Fruit fly (Drosophila melanogaster): ENCODE results near the gene CG7920.

CG7920 gene

DNA sequence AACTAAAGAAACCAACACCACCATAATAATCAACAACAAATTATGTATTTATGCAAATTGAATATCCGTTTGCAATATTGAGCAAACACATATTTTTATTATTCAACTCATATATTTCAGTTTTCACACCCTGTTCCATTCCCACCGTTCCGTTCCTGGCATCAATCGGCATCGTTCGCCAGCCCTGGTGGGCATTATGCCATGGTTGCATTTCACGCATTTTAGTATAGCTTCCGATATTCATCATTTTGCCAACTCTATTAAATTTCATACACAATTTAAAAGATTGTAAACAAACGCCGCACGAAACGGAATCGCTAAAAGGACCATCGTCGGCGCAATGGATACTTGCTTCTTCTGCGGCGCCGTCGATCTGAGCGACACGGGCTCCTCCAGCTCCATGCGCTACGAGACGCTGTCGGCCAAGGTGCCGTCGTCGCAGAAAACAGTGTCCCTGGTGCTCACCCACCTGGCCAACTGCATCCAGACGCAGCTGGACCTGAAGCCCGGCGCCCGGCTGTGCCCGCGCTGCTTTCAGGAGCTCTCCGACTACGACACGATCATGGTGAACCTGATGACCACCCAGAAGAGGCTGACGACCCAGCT lies 28.2 kb upstream of the CG7920 start, which contains the start of gene Sry-delta (continued):
- TF ChIP-seq dm (GFP tag; optimal IDR thresholded peaks at IDR 0.05) (peak; percentile 82), Lim3 (GFP tag; IDR thresholded peaks at IDR 0.05) (no peak), CG16779 (GFP tag; IDR thresholded peaks at IDR 0.05) (peak; percentile 68), pita (GFP tag; optimal IDR thresholded peaks at IDR 0.05) (no peak), BtbVII (GFP tag; optimal IDR thresholded peaks at IDR 0.05) (peak; percentile 19), CG1024 (GFP tag; IDR thresholded peaks at IDR 0.05) (peak; percentile 85), YL-1 (GFP tag; optimal IDR thresholded peaks at IDR 0.05) (peak; percentile 98), CG12104 (GFP tag; optimal IDR thresholded peaks at IDR 0.05) (peak; percentile 54), corto (GFP tag; optimal IDR thresholded peaks at IDR 0.05) (no peak), Mes4 (GFP tag; optimal IDR thresholded peaks at IDR 0.05) (peak; percentile 61), CG7786 (GFP tag; optimal IDR thresholded peaks at IDR 0.05) (peak; percentile 85), CG8089 (GFP tag; optimal IDR thresholded peaks at IDR 0.05) (peak; percentile 70), NFAT (GFP tag; IDR thresholded peaks at IDR 0.05) (peak; percentile 88), Dbx (GFP tag; IDR thresholded peaks at IDR 0.05) (peak; percentile 92), CG15601 (tag; optimal IDR thresholded peaks at IDR 0.05) (peak; percentile 78), dysf (GFP tag; IDR thresholded peaks at IDR 0.05) (peak; percentile 59; the same call in 2 of the 3 replicates), CG4282 (GFP tag; optimal IDR thresholded peaks at IDR 0.05) (peak; percentile 86), CG10431 (GFP tag; optimal IDR thresholded peaks at IDR 0.05) (peak; percentile 11), ro (GFP tag; IDR thresholded peaks at IDR 0.05) (no peak), D (optimal IDR thresholded peaks at IDR 0.05) (no peak), D (GFP tag; optimal IDR thresholded peaks at IDR 0.05) (peak; percentile 37), CG9215 (GFP tag; IDR thresholded peaks at IDR 0.05) (peak; percentile 75), CG3995 (GFP tag; optimal IDR thresholded peaks at IDR 0.05) (peak; percentile 69), CG11398 (GFP tag; optimal IDR thresholded peaks at IDR 0.05) (peak; percentile 70), CG42726 (GFP tag; IDR thresholded peaks at IDR 0.05; ENCODE audit: partially characterized antibody) (peak; percentile 46; the same call in 1 of the 2 replicates), CG10321 (GFP tag; IDR thresholded peaks at IDR 0.05) (peak; percentile 8; the same call in 1 of the 2 replicates), Bgb (GFP tag; IDR thresholded peaks at IDR 0.05; ENCODE audit: partially characterized antibody) (peak; percentile 80), CG8478 (optimal IDR thresholded peaks at IDR 0.05) (no peak), CG1832 (GFP tag; optimal IDR thresholded peaks at IDR 0.05) (no peak), mirr (GFP tag; optimal IDR thresholded peaks at IDR 0.05) (peak; percentile 82), CG31365 (tag; optimal IDR thresholded peaks at IDR 0.05) (no peak), CG12659 (GFP tag; optimal IDR thresholded peaks at IDR 0.05) (peak; percentile 91), CG4730 (GFP tag; IDR thresholded peaks at IDR 0.05) (peak; percentile 62), insv (GFP tag; optimal IDR thresholded peaks at IDR 0.05) (peak in 1 of 2 experiments; percentile 46), CG13123 (GFP tag; optimal IDR thresholded peaks at IDR 0.05) (peak; percentile 40), CG31224 (GFP tag; IDR thresholded peaks at IDR 0.05) (peak; percentile 57), CG32767 (GFP tag; IDR thresholded peaks at IDR 0.05) (peak; percentile 71), az2 (GFP tag; optimal IDR thresholded peaks at IDR 0.05) (peak; percentile 72), Hr39 (optimal IDR thresholded peaks at IDR 0.05) (no peak), CG17829 (tag; optimal IDR thresholded peaks at IDR 0.05) (peak; percentile 84), dimm (GFP tag; IDR thresholded peaks at IDR 0.05) (0 out of 2 replicates have a peak, but pooled peaks have one; percentile 3), Vsx1 (GFP tag; optimal IDR thresholded peaks at IDR 0.05) (no peak), cg (GFP tag; optimal IDR thresholded peaks at IDR 0.05) (no peak), slp2 (GFP tag; optimal IDR thresholded peaks at IDR 0.05) (peak; percentile 77), h (optimal IDR thresholded peaks at IDR 0.05) (no peak), CG16863 (GFP tag; optimal IDR thresholded peaks at IDR 0.05) (peak; percentile 53), dati (GFP tag; IDR thresholded peaks at IDR 0.05) (no peak), pros (GFP tag; optimal IDR thresholded peaks at IDR 0.05) (no peak), twi (tag; optimal IDR thresholded peaks at IDR 0.05) (peak; percentile 5), pzg (GFP tag; optimal IDR thresholded peaks at IDR 0.05) (peak; percentile 97), Myb (GFP tag; optimal IDR thresholded peaks at IDR 0.05) (peak; percentile 70), CTCF (GFP tag; optimal IDR thresholded peaks at IDR 0.05) (peak; percentile 16), usp (GFP tag; optimal IDR thresholded peaks at IDR 0.05) (no peak)
